Worm (Caenorhabditis elegans) whole organism, L2 larva: ENCODE measurements around the gene str-43.

ENCODE experiments used
- C34F6.9 ChIP-seq: fragments of 150-350 bp; optimal IDR thresholded peaks from 2 replicates; lab custom pipeline; 2014; ENCODE audit warnings: missing biosample characterization, missing genetic modification characterization
- F13H6.1 ChIP-seq: sonication (generic microtip); optimal IDR thresholded peaks from 2 replicates; lab custom pipeline; 2016; ENCODE audit warnings: missing genetic modification characterization, missing compliant biosample characterization
- R02D3.7 ChIP-seq: fragments of 150-350 bp; optimal IDR thresholded peaks from 2 replicates; lab custom pipeline; 2014; ENCODE audit warnings: missing biosample characterization, missing genetic modification characterization
- alr-1 ChIP-seq: fragments of 150-350 bp; optimal IDR thresholded peaks from 2 replicates; lab custom pipeline; 2014; ENCODE audit warnings: missing biosample characterization, missing genetic modification characterization
- aly-2 ChIP-seq: fragments of 150-350 bp; optimal IDR thresholded peaks from 2 replicates; lab custom pipeline; 2014; ENCODE audit warnings: missing biosample characterization, missing genetic modification characterization
- ama-1 ChIP-seq: fragments of 150-350 bp; optimal IDR thresholded peaks from 2 replicates; lab custom pipeline; 2018; ENCODE audit warnings: inconsistent platforms
- blmp-1 ChIP-seq: sonication (generic microtip); optimal IDR thresholded peaks from 2 replicates; lab custom pipeline; 2017; ENCODE audit warnings: missing genetic modification characterization, mild to moderate bottlenecking, missing compliant biosample characterization, antibody characterized with exemption, moderate library complexity; ENCODE audit not compliant: insufficient read depth
- ceh-16 ChIP-seq: fragments of 150-350 bp; optimal IDR thresholded peaks from 2 replicates; lab custom pipeline; 2014; ENCODE audit warnings: missing biosample characterization, missing genetic modification characterization
- ceh-82 ChIP-seq: fragments of 150-350 bp; optimal IDR thresholded peaks from 2 replicates; lab custom pipeline; 2014; ENCODE audit warnings: missing biosample characterization, missing genetic modification characterization
- crh-2 ChIP-seq: sonication (generic microtip); optimal IDR thresholded peaks from 2 replicates; lab custom pipeline; 2017; ENCODE audit warnings: missing biosample characterization, missing genetic modification characterization
- dmd-4 ChIP-seq: sonication (generic microtip); optimal IDR thresholded peaks from 2 replicates; lab custom pipeline; 2017; ENCODE audit warnings: missing biosample characterization, missing genetic modification characterization
- egl-27 ChIP-seq: sonication (generic microtip); optimal IDR thresholded peaks from 3 replicates; lab custom pipeline; 2017; ENCODE audit warnings: missing biosample characterization, missing genetic modification reagents, missing genetic modification characterization
- elt-1 ChIP-seq: fragments of 150-350 bp; optimal IDR thresholded peaks from 2 replicates; lab custom pipeline; 2014; ENCODE audit warnings: missing biosample characterization, missing genetic modification characterization
- fos-1 ChIP-seq: fragments of 150-350 bp; optimal IDR thresholded peaks from 2 replicates; lab custom pipeline; 2014; ENCODE audit warnings: missing biosample characterization, missing genetic modification characterization
- lin-39 ChIP-seq: fragments of 150-350 bp; optimal IDR thresholded peaks from 2 replicates; lab custom pipeline; 2014; ENCODE audit warnings: missing biosample characterization, missing genetic modification reagents, missing genetic modification characterization
- lsy-2 ChIP-seq, 2 experiments: fragments of 150-350 bp in 1 of 2; sonication (generic microtip) in 1 of 2; optimal IDR thresholded peaks; 2 replicates each; lab custom pipeline; 2014 to 2017; ENCODE audit warnings: missing biosample characterization in 2 of 2, missing genetic modification characterization in 2 of 2
- mab-5 ChIP-seq: fragments of 150-350 bp; optimal IDR thresholded peaks from 2 replicates; lab custom pipeline; 2014; ENCODE audit warnings: missing biosample characterization, missing genetic modification characterization
- mdl-1 ChIP-seq, 2 experiments: fragments of 150-350 bp in 1 of 2; sonication (generic microtip) in 1 of 2; optimal IDR thresholded peaks; 2 replicates each; lab custom pipeline; 2017; ENCODE audit warnings: missing biosample characterization in 2 of 2, missing genetic modification characterization in 2 of 2
- nhr-10 ChIP-seq: sonication (generic microtip); optimal IDR thresholded peaks from 2 replicates; lab custom pipeline; 2017; ENCODE audit warnings: missing biosample characterization, missing genetic modification characterization
- nhr-11 ChIP-seq: fragments of 150-350 bp; optimal IDR thresholded peaks from 2 replicates; lab custom pipeline; 2014; ENCODE audit warnings: missing biosample characterization, missing genetic modification characterization
- nhr-12 ChIP-seq: fragments of 150-350 bp; optimal IDR thresholded peaks from 2 replicates; lab custom pipeline; 2014; ENCODE audit warnings: missing biosample characterization, missing genetic modification characterization
- nhr-129 ChIP-seq: fragments of 150-350 bp; optimal IDR thresholded peaks from 2 replicates; lab custom pipeline; 2014; ENCODE audit warnings: missing biosample characterization, missing genetic modification characterization
- nhr-21 ChIP-seq: fragments of 150-350 bp; optimal IDR thresholded peaks from 2 replicates; lab custom pipeline; 2014; ENCODE audit warnings: missing biosample characterization, missing genetic modification characterization
- nhr-23 ChIP-seq: fragments of 150-350 bp; optimal IDR thresholded peaks from 2 replicates; lab custom pipeline; 2014; ENCODE audit warnings: missing biosample characterization, missing genetic modification reagents, missing genetic modification characterization
- nhr-25 ChIP-seq: fragments of 150-350 bp; sonication (generic microtip); optimal IDR thresholded peaks from 3 replicates; lab custom pipeline; 2014; ENCODE audit warnings: missing biosample characterization, missing genetic modification characterization
- nhr-77 ChIP-seq: fragments of 150-350 bp; optimal IDR thresholded peaks from 2 replicates; lab custom pipeline; 2014; ENCODE audit warnings: missing biosample characterization, missing genetic modification characterization
- peb-1 ChIP-seq: fragments of 150-350 bp; optimal IDR thresholded peaks from 2 replicates; lab custom pipeline; 2014; ENCODE audit warnings: missing biosample characterization, missing genetic modification characterization
- sem-4 ChIP-seq: fragments of 150-350 bp; optimal IDR thresholded peaks from 2 replicates; lab custom pipeline; 2014; ENCODE audit warnings: missing biosample characterization, missing genetic modification reagents, missing genetic modification characterization
- skn-1 ChIP-seq: sonication (generic microtip); optimal IDR thresholded peaks from 2 replicates; lab custom pipeline; 2017; ENCODE audit warnings: missing biosample characterization, missing genetic modification characterization
- sma-3 ChIP-seq: sonication (generic microtip); optimal IDR thresholded peaks from 2 replicates; lab custom pipeline; 2016; ENCODE audit warnings: missing genetic modification reagents, missing genetic modification characterization, missing compliant biosample characterization
- sma-9 ChIP-seq, 2 experiments: fragments of 150-350 bp in 1 of 2; sonication (generic microtip) in 1 of 2; optimal IDR thresholded peaks; 2 replicates each; lab custom pipeline; 2014 to 2016; ENCODE audit warnings: missing genetic modification characterization in 2 of 2, mild to moderate bottlenecking in 1 of 2, missing biosample characterization in 1 of 2, missing compliant biosample characterization in 1 of 2, missing genetic modification reagents in 1 of 2, moderate library complexity in 1 of 2
- snpc-4 ChIP-seq: fragments of 150-350 bp; optimal IDR thresholded peaks from 2 replicates; lab custom pipeline; 2014; ENCODE audit warnings: missing biosample characterization, missing genetic modification characterization
- unc-55 ChIP-seq: fragments of 150-350 bp; sonication (generic microtip); optimal IDR thresholded peaks from 3 replicates; lab custom pipeline; 2014; ENCODE audit warnings: missing biosample characterization, missing genetic modification reagents, missing genetic modification characterization
- unc-62 ChIP-seq: fragments of 150-350 bp; optimal IDR thresholded peaks from 2 replicates; lab custom pipeline; 2014; ENCODE audit warnings: missing biosample characterization, missing genetic modification reagents, missing genetic modification characterization
- zag-1 ChIP-seq: fragments of 150-350 bp; optimal IDR thresholded peaks from 2 replicates; lab custom pipeline; 2014; ENCODE audit warnings: missing biosample characterization, missing genetic modification characterization
- ztf-1 ChIP-seq: fragments of 200-800 bp; sonication (Bioruptor generic); conservative IDR thresholded peaks from 2 replicates; pipeline ENCODE4 v1.3.6; 2022; ENCODE audit warnings: missing genetic modification characterization, missing compliant biosample characterization
- ztf-11 ChIP-seq: sonication (generic microtip); optimal IDR thresholded peaks from 2 replicates; lab custom pipeline; 2017; ENCODE audit warnings: missing biosample characterization, missing genetic modification characterization

str-43 gene

ce11 chrV:15716679-15717078, 35.3 kb downstream of the str-43 start, which contains the start of gene Y6E2A.4:
Y6E2A.4 (minus strand) TSS chrV:15716779.
- TF ChIP-seq F13H6.1 (tag; lab: Kevin White, UChicago) (no peak), blmp-1 (tag; lab: Kevin White, UChicago) (no peak), ama-1 (lab: Kevin White, UChicago) (no peak)
- TF ChIP-seq, all 48 proteins: peak for 0

ce11 chrV:15715636-15716035, 36.3 kb downstream of the str-43 start:
- TF ChIP-seq nhr-21 (tag; lab: Kevin White, UChicago), result no peak
- TF ChIP-seq aly-2 (tag; lab: Kevin White, UChicago), result no peak
- TF ChIP-seq lsy-2 (tag; optimal IDR thresholded peaks at IDR 0.05; lab: Kevin White, UChicago), result no peak
- TF ChIP-seq nhr-77 (tag; lab: Kevin White, UChicago), result no peak
- no peak for TF ChIP-seq ceh-16 (tag; lab: Kevin White, UChicago)
- no peak for TF ChIP-seq snpc-4 (tag; lab: Kevin White, UChicago)
- no peak for TF ChIP-seq skn-1
- TF ChIP-seq unc-62 (GFP tag; lab: Kevin White, UChicago), result no peak
- no peak for TF ChIP-seq nhr-11 (tag; lab: Kevin White, UChicago)
- TF ChIP-seq, all 48 proteins: peak for 0

- TF ChIP-seq lin-39 (tag; lab: Kevin White, UChicago), result no peak
- no peak for TF ChIP-seq mab-5 (tag; lab: Kevin White, UChicago)
- no peak for TF ChIP-seq nhr-10 (tag; lab: Kevin White, UChicago)
- no peak for TF ChIP-seq unc-55 (GFP tag; lab: Kevin White, UChicago)
- TF ChIP-seq ama-1 (lab: Kevin White, UChicago), result no peak
- no peak for TF ChIP-seq R02D3.7 (tag; lab: Kevin White, UChicago)
- TF ChIP-seq nhr-23 (tag; lab: Kevin White, UChicago), result no peak
- no peak for TF ChIP-seq ztf-11 (tag; lab: Kevin White, UChicago)
- TF ChIP-seq ztf-1 (GFP tag; lab: Robert Waterston, UW), result no peak
- no peak for TF ChIP-seq fos-1 (tag; lab: Kevin White, UChicago)
Observed at ce11 chrV:15712385-15712784, 39.6 kb downstream of the str-43 start.

- no peak for TF ChIP-seq lsy-2 (tag; optimal IDR thresholded peaks at IDR 0.05; lab: Kevin White, UChicago)
- TF ChIP-seq aly-2 (tag; lab: Kevin White, UChicago), result no peak
- no peak for TF ChIP-seq nhr-21 (tag; lab: Kevin White, UChicago)
- TF ChIP-seq ceh-82, result no peak
- no peak for TF ChIP-seq nhr-25 (tag; lab: Kevin White, UChicago)
- no peak for TF ChIP-seq peb-1 (tag; lab: Kevin White, UChicago)
- no peak for TF ChIP-seq skn-1
- no peak for TF ChIP-seq egl-27 (tag; lab: Kevin White, UChicago)
- TF ChIP-seq mdl-1 (tag; optimal IDR thresholded peaks at IDR 0.05; lab: Kevin White, UChicago), result no peak
- TF ChIP-seq fos-1 (tag; lab: Kevin White, UChicago), result no peak
- TF ChIP-seq zag-1 (tag; lab: Kevin White, UChicago), result no peak
- no peak for TF ChIP-seq blmp-1 (tag; lab: Kevin White, UChicago)
- TF ChIP-seq dmd-4, result no peak
Observed at ce11 chrV:15711898-15712297, 40.1 kb downstream of the str-43 start, which contains the start of gene str-101. str-101 (minus strand) TSS chrV:15711998.

- TF ChIP-seq nhr-77 (tag; lab: Kevin White, UChicago) (no peak), ztf-11 (tag; lab: Kevin White, UChicago) (no peak), nhr-12 (tag; lab: Kevin White, UChicago) (no peak), crh-2 (no peak), snpc-4 (tag; lab: Kevin White, UChicago) (no peak), alr-1 (tag; lab: Kevin White, UChicago) (no peak), zag-1 (tag; lab: Kevin White, UChicago) (no peak), aly-2 (tag; lab: Kevin White, UChicago) (no peak)
Observed at ce11 chrV:15710401-15710800, 41.5 kb downstream of the str-43 start, which contains the start of gene Y6E2A.1. Y6E2A.1 (minus strand) TSS chrV:15710501.

ce11 chrV:15707982-15708381, 44.0 kb downstream of the str-43 start:
- peak; percentile 6 for TF ChIP-seq nhr-129 (tag; lab: Kevin White, UChicago)
- peak; percentile 67 for TF ChIP-seq nhr-25 (tag; lab: Kevin White, UChicago)
- no peak for TF ChIP-seq aly-2 (tag; lab: Kevin White, UChicago)
- no peak for TF ChIP-seq C34F6.9 (tag; lab: Kevin White, UChicago)
- peak; percentile 13 for TF ChIP-seq nhr-21 (tag; lab: Kevin White, UChicago)
- TF ChIP-seq egl-27 (tag; lab: Kevin White, UChicago), result peak; percentile 20
- TF ChIP-seq sma-9 (GFP tag; optimal IDR thresholded peaks at IDR 0.05; lab: Kevin White, UChicago), result peak; percentile 85
- TF ChIP-seq sma-9 (tag; optimal IDR thresholded peaks at IDR 0.05; lab: Kevin White, UChicago), result no peak
- TF ChIP-seq ama-1 (lab: Kevin White, UChicago), result no peak
- no peak for TF ChIP-seq elt-1 (tag; lab: Kevin White, UChicago)
- TF ChIP-seq crh-2, result peak; percentile 36
- TF ChIP-seq sma-3 (GFP tag; lab: Kevin White, UChicago), result peak; percentile 46
- no peak for TF ChIP-seq sem-4 (tag; lab: Kevin White, UChicago)
